Fruit fly (Drosophila melanogaster) whole organism, embryonic: ENCODE results near the gene Dfd.

Experiments used
- CG10274 ChIP-seq: fragments of 200-800 bp; sonication (Bioruptor generic); optimal IDR thresholded peaks from 3 replicates; lab custom pipeline; 2017; ENCODE audit warnings: missing biosample characterization, mild to moderate bottlenecking, missing genetic modification characterization
- CG10431 ChIP-seq: fragments of 200-800 bp; sonication (Bioruptor generic); optimal IDR thresholded peaks from 3 replicates; lab custom pipeline; 2018; ENCODE audit warnings: missing biosample characterization, mild to moderate bottlenecking, missing genetic modification characterization
- CG1602 ChIP-seq: fragments of 200-800 bp; sonication (Bioruptor generic); optimal IDR thresholded peaks from 3 replicates; lab custom pipeline; 2016; ENCODE audit warnings: missing biosample characterization, missing genetic modification characterization
- CoRest ChIP-seq: fragments of 200-800 bp; sonication (Bioruptor generic); optimal IDR thresholded peaks from 3 replicates; lab custom pipeline; 2018; ENCODE audit warnings: missing biosample characterization, mild to moderate bottlenecking, missing genetic modification characterization, moderate library complexity
- Dll ChIP-seq: fragments of 200-800 bp; sonication (Bioruptor generic); IDR thresholded peaks from 4 replicates; pipeline ENCODE4 v1.3.6; 2022; ENCODE audit warnings: missing biosample characterization, missing genetic modification characterization; ENCODE audit not compliant: partially characterized antibody
- Rfx ChIP-seq: fragments of 200-800 bp; sonication (Bioruptor generic); IDR thresholded peaks from 2 replicates; pipeline ENCODE4 v1.3.6; 2022; ENCODE audit warnings: missing biosample characterization, missing genetic modification characterization
- Sin3A ChIP-seq: fragments of >200 bp; optimal IDR thresholded peaks from 2 replicates; lab custom pipeline; 2018
- Ssrp ChIP-seq: fragments of 200-800 bp; sonication (Bioruptor generic); optimal IDR thresholded peaks from 2 replicates; lab custom pipeline; 2018; ENCODE audit warnings: missing biosample characterization, mild to moderate bottlenecking, missing genetic modification characterization, moderate library complexity
- sob ChIP-seq: fragments of 200-800 bp; sonication (Bioruptor generic); IDR thresholded peaks from 2 replicates; pipeline ENCODE4 v1.3.6; 2022; ENCODE audit warnings: missing biosample characterization, missing genetic modification characterization
- usp ChIP-seq: fragments of >200 bp; optimal IDR thresholded peaks from 2 replicates; lab custom pipeline; 2017; ENCODE audit warnings: missing biosample characterization, missing genetic modification characterization

DNA sequence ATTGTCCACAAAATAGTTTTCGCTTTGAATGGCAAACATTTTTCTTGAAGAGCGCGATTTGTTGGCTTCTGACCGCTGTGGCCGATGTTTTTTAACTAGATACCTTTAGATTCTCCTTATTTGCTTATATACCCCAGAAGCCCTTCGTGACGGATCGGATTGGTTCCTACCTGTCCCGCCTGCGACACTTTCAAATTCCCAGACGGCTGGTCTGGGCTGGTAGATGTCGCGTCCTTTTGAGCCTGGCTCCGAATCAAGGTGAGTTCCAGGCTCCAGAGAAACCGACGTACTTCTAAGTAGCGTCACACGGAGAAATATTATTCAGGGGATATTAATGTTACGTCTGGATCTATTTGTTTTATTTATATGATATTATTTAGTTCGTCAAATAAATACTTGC is 47.6 kb upstream of the Dfd start, which contains the start of gene zen2:
- TF ChIP-seq CG10431 (GFP tag; lab: Kevin White, UChicago) (no peak), Dll (GFP tag; lab: Robert Waterston, UW) (no peak), Ssrp (tag; lab: Kevin White, UChicago) (no peak), Rfx (no peak), usp (GFP tag; lab: Kevin White, UChicago) (no peak), CoRest (tag; lab: Kevin White, UChicago) (no peak), sob (GFP tag; lab: Robert Waterston, UW) (no peak), CG1602 (GFP tag; lab: Kevin White, UChicago) (no peak), Sin3A (no peak), CG10274 (GFP tag; lab: Kevin White, UChicago) (no peak)
